Worm (Caenorhabditis elegans): ENCODE measurements around the gene Y62H9A.16.

ce11 chrX:11913824-11914223, 4.3 kb upstream of the Y62H9A.16 start, which contains the start of gene Y62H9A.12:
- no peak for TF ChIP-seq C08G9.2 (tag; optimal IDR thresholded peaks at IDR 0.05)
- no peak for TF ChIP-seq ref-2 (tag; optimal IDR thresholded peaks at IDR 0.05)
- no peak for TF ChIP-seq F13H6.1 (tag; optimal IDR thresholded peaks at IDR 0.05)
- no peak for TF ChIP-seq nhr-232 (tag; optimal IDR thresholded peaks at IDR 0.05)
- TF ChIP-seq ceh-34 (tag; optimal IDR thresholded peaks at IDR 0.05) = no peak
- no peak for TF ChIP-seq pha-4 (tag; optimal IDR thresholded peaks at IDR 0.05)
- TF ChIP-seq fkh-10 (GFP tag; optimal IDR thresholded peaks at IDR 0.05) = no peak
- no peak for TF ChIP-seq pqm-1 (tag; optimal IDR thresholded peaks at IDR 0.05)
